Worm (Caenorhabditis elegans) whole organism, midembryonic: ENCODE results near the gene C08B6.14.

ENCODE experiments used
- cog-1 ChIP-seq: sonication (generic microtip); optimal IDR thresholded peaks from 2 replicates; lab custom pipeline; 2016; ENCODE audit warnings: missing genetic modification characterization, missing compliant biosample characterization
- ztf-29 ChIP-seq: fragments of 200-800 bp; sonication (Bioruptor generic); IDR thresholded peaks from 2 replicates; pipeline ENCODE4 v1.3.6; 2022; ENCODE audit warnings: missing genetic modification reagents, missing genetic modification characterization, missing compliant biosample characterization

DNA sequence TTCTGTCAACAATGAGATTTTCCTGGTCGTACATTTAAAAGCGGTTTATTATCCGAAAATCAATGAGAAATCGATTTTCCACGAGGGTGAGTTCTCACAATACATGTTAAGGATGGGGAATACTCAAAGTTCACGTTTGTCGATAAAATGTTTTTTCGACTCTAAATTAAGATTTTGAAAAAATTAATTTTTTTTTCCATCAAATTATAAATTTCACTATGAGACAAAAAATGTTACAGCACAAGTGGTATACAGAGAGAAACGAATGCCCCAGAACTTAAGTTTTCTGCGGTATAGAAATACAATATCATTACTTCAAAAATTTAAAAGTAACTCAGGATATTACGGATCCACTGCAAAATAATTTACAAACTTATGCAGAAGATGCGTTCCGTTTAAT is 23.6 kb downstream of the C08B6.14 start, which contains the start of gene R04B5.1:
- TF ChIP-seq cog-1 (tag; lab: Kevin White, UChicago) (no peak), ztf-29 (GFP tag; lab: Robert Waterston, UW) (no peak)
